Fruit fly (Drosophila melanogaster) whole organism, embryonic: ENCODE results near the gene CG42340.

Source experiments
- Aef1 ChIP-seq: fragments of 200-800 bp; sonication (Bioruptor generic); IDR thresholded peaks from 3 replicates; pipeline ENCODE4 v1.3.6; 2022; ENCODE audit warnings: missing biosample characterization, missing genetic modification characterization
- CG10543 ChIP-seq: fragments of 200-800 bp; sonication (Bioruptor generic); optimal IDR thresholded peaks from 3 replicates; lab custom pipeline; 2017; ENCODE audit warnings: missing biosample characterization, mild to moderate bottlenecking, missing genetic modification characterization, moderate library complexity
- CG11398 ChIP-seq: fragments of 200-800 bp; sonication (Bioruptor generic); optimal IDR thresholded peaks from 2 replicates; lab custom pipeline; 2016; ENCODE audit warnings: missing biosample characterization, missing genetic modification characterization
- CG13287 ChIP-seq: fragments of 200-800 bp; sonication (Bioruptor generic); IDR thresholded peaks from 2 replicates; pipeline ENCODE4 v1.3.6; 2022; ENCODE audit warnings: missing biosample characterization, missing genetic modification characterization; ENCODE audit not compliant: partially characterized antibody
- CG15011 ChIP-seq: fragments of 200-800 bp; sonication (Bioruptor generic); optimal IDR thresholded peaks from 3 replicates; lab custom pipeline; 2018; ENCODE audit warnings: missing biosample characterization, mild to moderate bottlenecking, missing genetic modification characterization
- CG15073 ChIP-seq: fragments of 200-800 bp; sonication (Bioruptor generic); optimal IDR thresholded peaks from 2 replicates; lab custom pipeline; 2016; ENCODE audit warnings: missing biosample characterization, missing genetic modification characterization
- CG17612 ChIP-seq: fragments of 200-800 bp; sonication (Bioruptor generic); IDR thresholded peaks from 2 replicates; pipeline ENCODE4 v1.3.6; 2022; ENCODE audit warnings: missing biosample characterization, missing genetic modification characterization
- CG1832 ChIP-seq: fragments of 200-800 bp; sonication (Bioruptor generic); optimal IDR thresholded peaks from 2 replicates; lab custom pipeline; 2017; ENCODE audit warnings: missing biosample characterization, mild to moderate bottlenecking, missing genetic modification characterization, inconsistent platforms
- CG2116 ChIP-seq: fragments of 200-800 bp; sonication (Bioruptor generic); optimal IDR thresholded peaks from 3 replicates; lab custom pipeline; 2018; ENCODE audit warnings: missing biosample characterization, mild to moderate bottlenecking, missing genetic modification characterization
- CG2120 ChIP-seq: fragments of 200-800 bp; sonication (Bioruptor generic); optimal IDR thresholded peaks from 3 replicates; lab custom pipeline; 2016; ENCODE audit warnings: missing biosample characterization, missing genetic modification characterization
- CG3163 ChIP-seq: fragments of 200-800 bp; sonication (Bioruptor generic); optimal IDR thresholded peaks from 3 replicates; lab custom pipeline; 2016; ENCODE audit warnings: missing biosample characterization, missing genetic modification characterization
- CG33213 ChIP-seq: fragments of 200-800 bp; sonication (Bioruptor generic); optimal IDR thresholded peaks from 3 replicates; lab custom pipeline; 2016; ENCODE audit warnings: missing biosample characterization, missing genetic modification characterization
- CG4707 ChIP-seq: fragments of 200-800 bp; sonication (Bioruptor generic); optimal IDR thresholded peaks from 2 replicates; lab custom pipeline; 2018; ENCODE audit warnings: missing biosample characterization, mild to moderate bottlenecking, missing genetic modification characterization, moderate library complexity
- CG5180 ChIP-seq: fragments of 200-800 bp; sonication (Bioruptor generic); optimal IDR thresholded peaks from 3 replicates; lab custom pipeline; 2017; ENCODE audit warnings: missing biosample characterization, missing genetic modification characterization, mild to moderate bottlenecking, moderate library complexity, missing genetic modification reagents
- CG7556 ChIP-seq: fragments of 200-800 bp; sonication (Bioruptor generic); optimal IDR thresholded peaks from 2 replicates; lab custom pipeline; 2017; ENCODE audit warnings: missing biosample characterization, mild to moderate bottlenecking, missing genetic modification characterization
- CG7745 ChIP-seq: fragments of 200-800 bp; sonication (Bioruptor generic); optimal IDR thresholded peaks from 2 replicates; lab custom pipeline; 2018; ENCODE audit warnings: missing biosample characterization, mild to moderate bottlenecking, missing genetic modification characterization, moderate library complexity
- CG8478 ChIP-seq: fragments of >200 bp; optimal IDR thresholded peaks from 2 replicates; lab custom pipeline; 2018
- CG8944 ChIP-seq: fragments of 200-800 bp; sonication (Bioruptor generic); optimal IDR thresholded peaks from 3 replicates; lab custom pipeline; 2016; ENCODE audit warnings: missing biosample characterization, missing genetic modification characterization
- CG9437 ChIP-seq: fragments of 200-800 bp; sonication (Bioruptor generic); optimal IDR thresholded peaks from 2 replicates; lab custom pipeline; 2018; ENCODE audit warnings: missing biosample characterization, mild to moderate bottlenecking, missing genetic modification characterization
- CG9797 ChIP-seq: fragments of 200-800 bp; sonication (Bioruptor generic); optimal IDR thresholded peaks from 3 replicates; lab custom pipeline; 2018; ENCODE audit warnings: missing biosample characterization, mild to moderate bottlenecking, missing genetic modification characterization
- CG9932 ChIP-seq: fragments of 200-800 bp; sonication (Bioruptor generic); IDR thresholded peaks from 2 replicates; pipeline ENCODE4 v1.3.6; 2022; ENCODE audit warnings: missing biosample characterization, missing genetic modification characterization
- Camta ChIP-seq: fragments of 200-800 bp; sonication (Bioruptor generic); optimal IDR thresholded peaks from 2 replicates; lab custom pipeline; 2016; ENCODE audit warnings: missing biosample characterization, missing genetic modification characterization
- D19B ChIP-seq: fragments of 200-800 bp; sonication (Bioruptor generic); optimal IDR thresholded peaks from 2 replicates; lab custom pipeline; 2017; ENCODE audit warnings: missing biosample characterization, mild to moderate bottlenecking, missing genetic modification characterization
- E2f2 ChIP-seq: fragments of 200-800 bp; sonication (Bioruptor generic); IDR thresholded peaks from 2 replicates; pipeline ENCODE4 v1.3.6; 2022; ENCODE audit warnings: missing biosample characterization, missing genetic modification characterization
- Jarid2 ChIP-seq: fragments of 200-800 bp; sonication (Bioruptor generic); optimal IDR thresholded peaks from 3 replicates; lab custom pipeline; 2017; ENCODE audit warnings: mild to moderate bottlenecking, missing biosample characterization, missing genetic modification reagents, missing genetic modification characterization
- Max ChIP-seq: fragments of 200-800 bp; sonication (Bioruptor generic); optimal IDR thresholded peaks from 2 replicates; lab custom pipeline; 2016; ENCODE audit warnings: missing biosample characterization, mild to moderate bottlenecking, missing genetic modification characterization
- Myb ChIP-seq: fragments of 200-800 bp; sonication (Bioruptor generic); optimal IDR thresholded peaks from 2 replicates; lab custom pipeline; 2016; ENCODE audit warnings: missing biosample characterization, missing genetic modification characterization
- NfI ChIP-seq: fragments of 200-800 bp; sonication (Bioruptor generic); optimal IDR thresholded peaks from 3 replicates; lab custom pipeline; 2018; ENCODE audit warnings: missing biosample characterization, mild to moderate bottlenecking, missing genetic modification characterization, moderate library complexity
- Optix ChIP-seq: fragments of 200-800 bp; sonication (Bioruptor generic); IDR thresholded peaks from 3 replicates; pipeline ENCODE4 v1.3.6; 2022; ENCODE audit warnings: missing biosample characterization, missing genetic modification characterization
- Xbp1 ChIP-seq: fragments of 200-800 bp; sonication (Bioruptor generic); optimal IDR thresholded peaks from 3 replicates; lab custom pipeline; 2016; ENCODE audit warnings: missing biosample characterization, mild to moderate bottlenecking, missing genetic modification characterization
- aop ChIP-seq: fragments of 200-800 bp; sonication (Bioruptor generic); IDR thresholded peaks from 2 replicates; pipeline ENCODE4 v1.3.6; 2022; ENCODE audit warnings: missing biosample characterization, missing genetic modification characterization
- bcd ChIP-seq: fragments of 200-800 bp; sonication (Bioruptor generic); optimal IDR thresholded peaks from 2 replicates; lab custom pipeline; 2017; ENCODE audit warnings: missing biosample characterization, mild to moderate bottlenecking, missing genetic modification characterization
- btn ChIP-seq: fragments of 200-800 bp; sonication (Bioruptor generic); optimal IDR thresholded peaks from 2 replicates; lab custom pipeline; 2016; ENCODE audit warnings: missing biosample characterization, missing genetic modification characterization
- caup ChIP-seq: fragments of 200-800 bp; sonication (Bioruptor generic); optimal IDR thresholded peaks from 3 replicates; lab custom pipeline; 2017; ENCODE audit warnings: missing biosample characterization, mild to moderate bottlenecking, missing genetic modification characterization, moderate library complexity; ENCODE audit not compliant: severe bottlenecking
- dan ChIP-seq: fragments of 200-800 bp; sonication (Bioruptor generic); IDR thresholded peaks from 2 replicates; pipeline ENCODE4 v1.3.6; 2022; ENCODE audit warnings: missing biosample characterization, missing genetic modification characterization
- ftz-f1 ChIP-seq: fragments of 200-800 bp; sonication (Bioruptor generic); optimal IDR thresholded peaks from 2 replicates; lab custom pipeline; 2016; ENCODE audit warnings: missing biosample characterization, missing genetic modification characterization
- gcm2 ChIP-seq: fragments of 200-800 bp; sonication (Bioruptor generic); optimal IDR thresholded peaks from 2 replicates; lab custom pipeline; 2016; ENCODE audit warnings: missing biosample characterization, missing genetic modification characterization
- gsb ChIP-seq: fragments of 200-800 bp; sonication (Bioruptor generic); IDR thresholded peaks from 2 replicates; pipeline ENCODE4 v1.3.6; 2022; ENCODE audit warnings: missing biosample characterization, missing genetic modification characterization
- gsb-n ChIP-seq: fragments of 200-800 bp; sonication (Bioruptor generic); optimal IDR thresholded peaks from 3 replicates; lab custom pipeline; 2018; ENCODE audit warnings: missing biosample characterization, mild to moderate bottlenecking, missing genetic modification characterization
- gt ChIP-seq: fragments of 200-800 bp; sonication (Bioruptor generic); IDR thresholded peaks from 2 replicates; pipeline ENCODE4 v1.3.6; 2022; ENCODE audit warnings: missing biosample characterization, missing genetic modification characterization
- inv ChIP-seq: fragments of 200-800 bp; sonication (Bioruptor generic); IDR thresholded peaks from 2 replicates; pipeline ENCODE4 v1.3.6; 2022; ENCODE audit warnings: missing biosample characterization, missing genetic modification characterization; ENCODE audit not compliant: partially characterized antibody
- ken ChIP-seq: fragments of 200-800 bp; sonication (Bioruptor generic); IDR thresholded peaks from 3 replicates; pipeline ENCODE4 v1.3.6; 2022; ENCODE audit warnings: missing biosample characterization, missing genetic modification characterization
- oc ChIP-seq: fragments of 200-800 bp; sonication (Bioruptor generic); optimal IDR thresholded peaks from 2 replicates; lab custom pipeline; 2018; ENCODE audit warnings: missing biosample characterization, mild to moderate bottlenecking, missing genetic modification characterization, moderate library complexity
- onecut ChIP-seq: fragments of 200-800 bp; sonication (Bioruptor generic); IDR thresholded peaks from 2 replicates; pipeline ENCODE4 v1.3.6; 2022; ENCODE audit warnings: missing biosample characterization, missing genetic modification characterization
- schlank ChIP-seq: fragments of 200-800 bp; sonication (Bioruptor generic); optimal IDR thresholded peaks from 2 replicates; lab custom pipeline; 2018; ENCODE audit warnings: missing biosample characterization, mild to moderate bottlenecking, missing genetic modification characterization
- slou ChIP-seq: fragments of 200-800 bp; sonication (Bioruptor generic); optimal IDR thresholded peaks from 3 replicates; lab custom pipeline; 2016; ENCODE audit warnings: missing biosample characterization, missing genetic modification characterization
- tgo ChIP-seq: fragments of 200-800 bp; sonication (Bioruptor generic); IDR thresholded peaks from 3 replicates; pipeline ENCODE4 v1.3.6; 2022; ENCODE audit warnings: missing biosample characterization, missing genetic modification characterization
- tio ChIP-seq: fragments of 200-800 bp; sonication (Bioruptor generic); optimal IDR thresholded peaks from 2 replicates; lab custom pipeline; 2017; ENCODE audit warnings: missing biosample characterization, missing genetic modification characterization, inconsistent platforms
- toy ChIP-seq: fragments of 200-800 bp; sonication (Bioruptor generic); IDR thresholded peaks from 2 replicates; pipeline ENCODE4 v1.3.6; 2022; ENCODE audit warnings: missing biosample characterization, missing genetic modification characterization
- ttk ChIP-seq: fragments of 200-800 bp; sonication (Bioruptor generic); IDR thresholded peaks from 2 replicates; pipeline ENCODE4 v2.1.2; 2022; ENCODE audit warnings: missing biosample characterization, missing genetic modification characterization
- tx ChIP-seq: fragments of 200-800 bp; sonication (Bioruptor generic); optimal IDR thresholded peaks from 2 replicates; lab custom pipeline; 2016; ENCODE audit warnings: missing biosample characterization, missing genetic modification characterization
- usp ChIP-seq: fragments of >200 bp; optimal IDR thresholded peaks from 2 replicates; lab custom pipeline; 2017; ENCODE audit warnings: missing biosample characterization, missing genetic modification characterization
- zfh2 ChIP-seq: fragments of 200-800 bp; sonication (Bioruptor generic); optimal IDR thresholded peaks from 2 replicates; lab custom pipeline; 2016; ENCODE audit warnings: missing biosample characterization, missing genetic modification characterization

CG42340 gene

DNA sequence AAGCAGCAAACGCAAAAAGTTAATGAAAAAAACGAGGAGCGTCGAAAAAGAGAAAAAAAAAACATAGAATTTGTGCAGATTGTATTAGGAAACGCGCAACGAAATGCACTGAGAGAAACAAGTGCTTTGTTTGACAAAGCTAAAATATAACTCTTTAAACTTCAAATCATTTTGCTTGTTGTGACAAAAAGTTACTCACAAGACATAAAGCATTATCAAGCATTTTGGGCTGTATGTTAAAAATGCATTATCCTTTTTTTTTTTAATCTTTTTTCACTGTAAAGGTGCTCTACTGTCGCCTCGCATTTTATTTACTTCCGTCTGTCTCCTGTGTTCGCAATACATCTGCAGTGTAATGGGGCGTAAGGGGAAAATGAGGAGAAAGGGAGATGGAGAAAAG, 147.4 kb downstream of the CG42340 start (continued):
- TF ChIP-seq CG7556 (GFP tag; lab: Kevin White, UChicago) (peak; percentile 7), Xbp1 (peak; percentile 6), CG5180 (GFP tag; lab: Kevin White, UChicago) (no peak), ttk (no peak), tx (no peak), dan (no peak), CG9797 (no peak), btn (GFP tag; lab: Kevin White, UChicago) (no peak), toy (GFP tag; lab: Robert Waterston, UW) (no peak), D19B (GFP tag; lab: Kevin White, UChicago) (no peak), oc (no peak), CG11398 (GFP tag; lab: Kevin White, UChicago) (no peak), CG8944 (GFP tag; lab: Kevin White, UChicago) (peak; percentile 14), bcd (GFP tag; lab: Kevin White, UChicago) (peak; percentile 14), gsb-n (tag; lab: Kevin White, UChicago) (no peak), CG2120 (GFP tag; lab: Kevin White, UChicago) (peak; percentile 51), CG17612 (no peak), CG8478 (no peak), CG2116 (GFP tag; lab: Kevin White, UChicago) (no peak), NfI (GFP tag; lab: Kevin White, UChicago) (no peak), caup (no peak), CG1832 (no peak), ken (no peak), tio (no peak), CG9437 (GFP tag; lab: Kevin White, UChicago) (no peak), CG13287 (GFP tag; lab: Robert Waterston, UW) (no peak), inv (GFP tag; lab: Robert Waterston, UW) (no peak), zfh2 (GFP tag; lab: Kevin White, UChicago) (no peak), Optix (GFP tag; lab: Robert Waterston, UW) (no peak), usp (GFP tag; lab: Kevin White, UChicago) (no peak), Aef1 (GFP tag; lab: Robert Waterston, UW) (no peak), gsb (GFP tag; lab: Robert Waterston, UW) (no peak), slou (GFP tag; lab: Kevin White, UChicago) (no peak), E2f2 (GFP tag; lab: Robert Waterston, UW) (no peak), gt (GFP tag; lab: Robert Waterston, UW) (no peak), Camta (GFP tag; lab: Kevin White, UChicago) (no peak), CG3163 (no peak), CG4707 (GFP tag; lab: Kevin White, UChicago) (no peak), CG15011 (GFP tag; lab: Kevin White, UChicago) (no peak), CG10543 (no peak), gcm2 (GFP tag; lab: Kevin White, UChicago) (no peak), Myb (GFP tag; lab: Kevin White, UChicago) (peak; percentile 1), CG15073 (GFP tag; lab: Kevin White, UChicago) (no peak), ftz-f1 (GFP tag; lab: Kevin White, UChicago) (no peak), CG7745 (tag; lab: Kevin White, UChicago) (no peak), tgo (peak; percentile 26; the same call in 1 of the 3 replicates), aop (GFP tag; lab: Robert Waterston, UW) (no peak), schlank (tag; lab: Kevin White, UChicago) (no peak), Jarid2 (GFP tag; lab: Kevin White, UChicago) (no peak), CG9932 (GFP tag; lab: Robert Waterston, UW) (no peak), CG33213 (GFP tag; lab: Kevin White, UChicago) (no peak), onecut (no peak), Max (GFP tag; lab: Kevin White, UChicago) (no peak)
